Worm (Caenorhabditis elegans) whole organism, late embryonic: Measurements from ENCODE around the gene Y37D8A.29.

Experiments used
- C38D4.7 ChIP-seq: fragments of 200-800 bp; sonication (Bioruptor generic); optimal IDR thresholded peaks from 2 replicates; lab custom pipeline; 2018; ENCODE audit warnings: mild to moderate bottlenecking, missing genetic modification characterization, moderate library complexity, missing compliant biosample characterization
- K02D7.2 ChIP-seq: sonication (generic microtip); optimal IDR thresholded peaks from 2 replicates; lab custom pipeline; 2017; ENCODE audit warnings: mild to moderate bottlenecking, missing genetic modification characterization, missing compliant biosample characterization
- T23F11.4 ChIP-seq: fragments of 200-800 bp; sonication (Bioruptor generic); optimal IDR thresholded peaks from 2 replicates; lab custom pipeline; 2018; ENCODE audit warnings: mild to moderate bottlenecking, missing genetic modification characterization, missing compliant biosample characterization
- ahr-1 ChIP-seq: sonication (generic microtip); optimal IDR thresholded peaks from 2 replicates; lab custom pipeline; 2016; ENCODE audit warnings: missing genetic modification characterization, missing compliant biosample characterization
- ama-1 ChIP-seq: fragments of 150-350 bp; optimal IDR thresholded peaks from 2 replicates; lab custom pipeline; 2014
- ceh-2 ChIP-seq: sonication (generic microtip); optimal IDR thresholded peaks from 2 replicates; lab custom pipeline; 2016; ENCODE audit warnings: missing genotype, missing genetic modification characterization, missing compliant biosample characterization
- ceh-30 ChIP-seq: fragments of 150-350 bp; optimal IDR thresholded peaks from 2 replicates; lab custom pipeline; 2014; ENCODE audit warnings: missing biosample characterization, missing genetic modification characterization
- ceh-31 ChIP-seq: sonication (generic microtip); optimal IDR thresholded peaks from 2 replicates; lab custom pipeline; 2016; ENCODE audit warnings: missing genetic modification characterization, missing compliant biosample characterization
- ceh-34 ChIP-seq: sonication (generic microtip); optimal IDR thresholded peaks from 2 replicates; lab custom pipeline; 2016; ENCODE audit warnings: mild to moderate bottlenecking, missing genetic modification characterization, missing compliant biosample characterization
- ceh-48 ChIP-seq: sonication (generic microtip); optimal IDR thresholded peaks from 2 replicates; lab custom pipeline; 2016; ENCODE audit warnings: missing genetic modification characterization, inconsistent platforms, missing compliant biosample characterization
- ceh-6 ChIP-seq: fragments of 200-800 bp; sonication (Bioruptor generic); optimal IDR thresholded peaks from 2 replicates; lab custom pipeline; 2018; ENCODE audit warnings: mild to moderate bottlenecking, missing genetic modification characterization, missing compliant biosample characterization
- ceh-9 ChIP-seq: sonication (generic microtip); optimal IDR thresholded peaks from 2 replicates; lab custom pipeline; 2016; ENCODE audit warnings: mild to moderate bottlenecking, missing genetic modification characterization, inconsistent platforms, missing compliant biosample characterization
- che-1 ChIP-seq: sonication (generic microtip); optimal IDR thresholded peaks from 2 replicates; lab custom pipeline; 2016; ENCODE audit warnings: mild to moderate bottlenecking, missing genetic modification characterization, missing compliant biosample characterization
- ets-4 ChIP-seq: sonication (generic microtip); optimal IDR thresholded peaks from 2 replicates; lab custom pipeline; 2016; ENCODE audit warnings: missing genetic modification characterization, missing compliant biosample characterization
- fax-1 ChIP-seq: sonication (generic microtip); optimal IDR thresholded peaks from 2 replicates; lab custom pipeline; 2016; ENCODE audit warnings: missing genotype, missing genetic modification characterization, missing compliant biosample characterization
- fkh-10 ChIP-seq: fragments of 150-350 bp; optimal IDR thresholded peaks from 2 replicates; lab custom pipeline; 2014; ENCODE audit warnings: missing biosample characterization, missing genetic modification reagents, missing genetic modification characterization
- fkh-6 ChIP-seq: sonication (generic microtip); optimal IDR thresholded peaks from 2 replicates; lab custom pipeline; 2016; ENCODE audit warnings: missing genetic modification characterization, missing compliant biosample characterization
- gmeb-2 ChIP-seq: sonication (generic microtip); optimal IDR thresholded peaks from 2 replicates; lab custom pipeline; 2016; ENCODE audit warnings: missing genetic modification characterization, inconsistent platforms, missing compliant biosample characterization
- hlh-13 ChIP-seq: fragments of 200-800 bp; sonication (Bioruptor generic); optimal IDR thresholded peaks from 2 replicates; lab custom pipeline; 2018; ENCODE audit warnings: mild to moderate bottlenecking, missing genetic modification characterization, missing compliant biosample characterization
- hlh-30 ChIP-seq: sonication (generic microtip); optimal IDR thresholded peaks from 2 replicates; lab custom pipeline; 2017; ENCODE audit warnings: antibody characterized with exemption, missing genetic modification characterization, missing compliant biosample characterization; ENCODE audit not compliant: insufficient read depth
- hlh-8 ChIP-seq: sonication (generic microtip); optimal IDR thresholded peaks from 2 replicates; lab custom pipeline; 2016; ENCODE audit warnings: missing genotype, missing genetic modification characterization, missing compliant biosample characterization
- lin-11 ChIP-seq: fragments of 200-800 bp; sonication (Bioruptor generic); optimal IDR thresholded peaks from 2 replicates; lab custom pipeline; 2018; ENCODE audit warnings: mild to moderate bottlenecking, missing genetic modification characterization, missing compliant biosample characterization
- mec-3 ChIP-seq: sonication (generic microtip); optimal IDR thresholded peaks from 2 replicates; lab custom pipeline; 2016; ENCODE audit warnings: borderline replicate concordance, missing genetic modification characterization, missing compliant biosample characterization
- nfya-1 ChIP-seq: sonication (generic microtip); optimal IDR thresholded peaks from 2 replicates; lab custom pipeline; 2017; ENCODE audit warnings: missing genetic modification characterization, mild to moderate bottlenecking, missing compliant biosample characterization, antibody characterized with exemption, moderate library complexity
- nhr-11 ChIP-seq: fragments of 150-350 bp; optimal IDR thresholded peaks from 2 replicates; lab custom pipeline; 2014; ENCODE audit warnings: missing biosample characterization, missing genetic modification characterization
- odd-2 ChIP-seq: sonication (generic microtip); optimal IDR thresholded peaks from 2 replicates; lab custom pipeline; 2017; ENCODE audit warnings: antibody characterized with exemption, mild to moderate bottlenecking, missing genetic modification characterization, missing compliant biosample characterization
- pat-9 ChIP-seq: fragments of 200-800 bp; sonication (Bioruptor generic); optimal IDR thresholded peaks from 2 replicates; lab custom pipeline; 2018; ENCODE audit warnings: mild to moderate bottlenecking, missing genetic modification characterization, moderate library complexity, missing compliant biosample characterization
- pax-1 ChIP-seq: fragments of 150-350 bp; optimal IDR thresholded peaks from 2 replicates; lab custom pipeline; 2014; ENCODE audit warnings: missing biosample characterization, missing genetic modification characterization
- pha-4 ChIP-seq: fragments of 150-350 bp; optimal IDR thresholded peaks from 2 replicates; lab custom pipeline; 2018; ENCODE audit warnings: missing biosample characterization, missing genetic modification reagents, missing genetic modification characterization
- pqm-1 ChIP-seq: sonication (generic microtip); optimal IDR thresholded peaks from 2 replicates; lab custom pipeline; 2016; ENCODE audit warnings: missing genetic modification characterization, missing compliant biosample characterization
- ref-2 ChIP-seq: sonication (generic microtip); optimal IDR thresholded peaks from 2 replicates; lab custom pipeline; 2016; ENCODE audit warnings: missing genetic modification characterization, missing compliant biosample characterization
- rnt-1 ChIP-seq: sonication (generic microtip); optimal IDR thresholded peaks from 2 replicates; lab custom pipeline; 2016; ENCODE audit warnings: missing genetic modification characterization, missing compliant biosample characterization
- sox-4 ChIP-seq: sonication (generic microtip); optimal IDR thresholded peaks from 2 replicates; lab custom pipeline; 2017; ENCODE audit warnings: mild to moderate bottlenecking, missing genetic modification characterization, inconsistent platforms, missing compliant biosample characterization
- syd-9 ChIP-seq: sonication (generic microtip); optimal IDR thresholded peaks from 2 replicates; lab custom pipeline; 2016; ENCODE audit warnings: mild to moderate bottlenecking, missing genetic modification characterization, moderate library complexity, missing compliant biosample characterization
- tbx-2 ChIP-seq: sonication (generic microtip); optimal IDR thresholded peaks from 2 replicates; lab custom pipeline; 2016; ENCODE audit warnings: missing genetic modification characterization, missing compliant biosample characterization
- tbx-7 ChIP-seq: sonication (generic microtip); optimal IDR thresholded peaks from 2 replicates; lab custom pipeline; 2016; ENCODE audit warnings: missing genotype, missing genetic modification characterization, missing compliant biosample characterization
- unc-3 ChIP-seq, 2 experiments: fragments of 200-800 bp in 1 of 2; sonication (Bioruptor generic) in 1 of 2; sonication (generic microtip) in 1 of 2; conservative IDR thresholded peaks in 1 of 2; optimal IDR thresholded peaks in 1 of 2; 2 replicates each; pipeline versions ENCODE4 v1.3.6 to Lab custom; 2016 to 2022; ENCODE audit warnings: missing compliant biosample characterization in 2 of 2, missing genetic modification characterization in 2 of 2, missing genetic modification reagents in 1 of 2
- unc-42 ChIP-seq: sonication (generic microtip); optimal IDR thresholded peaks from 2 replicates; lab custom pipeline; 2016; ENCODE audit warnings: missing genotype, missing genetic modification characterization, missing compliant biosample characterization
- unc-55 ChIP-seq: sonication (generic microtip); optimal IDR thresholded peaks from 2 replicates; lab custom pipeline; 2017; ENCODE audit warnings: missing biosample characterization, missing genetic modification reagents, missing genetic modification characterization
- unc-86 ChIP-seq: sonication (generic microtip); optimal IDR thresholded peaks from 2 replicates; lab custom pipeline; 2016; ENCODE audit warnings: missing genetic modification characterization, missing compliant biosample characterization
- zip-5 ChIP-seq: sonication (generic microtip); optimal IDR thresholded peaks from 2 replicates; lab custom pipeline; 2016; ENCODE audit warnings: missing genetic modification characterization, missing compliant biosample characterization
- ztf-16 ChIP-seq: sonication (generic microtip); optimal IDR thresholded peaks from 2 replicates; lab custom pipeline; 2017; ENCODE audit warnings: missing genetic modification characterization, missing compliant biosample characterization

Gene Y37D8A.29

ce11 chrIII:12874606-12875066 lies 16.8 kb downstream of the Y37D8A.29 start, which contains the start of the genes mrg-1 and spcs-2 (continued):
- TF ChIP-seq ama-1 (lab: Kevin White, UChicago) (no peak), ceh-2 (tag; lab: Kevin White, UChicago) (peak; percentile 78), sox-4 (tag; lab: Kevin White, UChicago) (peak; percentile 69), fax-1 (tag; lab: Kevin White, UChicago) (peak; percentile 80), syd-9 (peak; percentile 47), odd-2 (tag; lab: Kevin White, UChicago) (peak; percentile 48), unc-86 (peak; percentile 86), unc-55 (GFP tag; lab: Kevin White, UChicago) (no peak), pax-1 (tag; lab: Kevin White, UChicago) (peak; percentile 10), ceh-48 (tag; lab: Kevin White, UChicago) (peak; percentile 50), rnt-1 (tag; lab: Kevin White, UChicago) (peak; percentile 81), C38D4.7 (GFP tag; lab: Kevin White, UChicago) (peak; percentile 48), ets-4 (tag; lab: Kevin White, UChicago) (peak; percentile 44), tbx-2 (tag; lab: Kevin White, UChicago) (peak; percentile 87), nfya-1 (peak; percentile 88), hlh-8 (tag; lab: Kevin White, UChicago) (peak; percentile 21), unc-42 (tag; lab: Kevin White, UChicago) (peak; percentile 58), pat-9 (peak; percentile 69), ztf-16 (tag; lab: Kevin White, UChicago) (peak; percentile 78), fkh-6 (tag; lab: Kevin White, UChicago) (peak; percentile 47), ahr-1 (tag; lab: Kevin White, UChicago) (peak; percentile 45), zip-5 (tag; lab: Kevin White, UChicago) (peak; percentile 60), nhr-11 (tag; lab: Kevin White, UChicago) (no peak), gmeb-2 (tag; lab: Kevin White, UChicago) (peak; percentile 62), che-1 (tag; lab: Kevin White, UChicago) (peak; percentile 59), tbx-7 (tag; lab: Kevin White, UChicago) (peak; percentile 34), ceh-9 (tag; lab: Kevin White, UChicago) (no peak), unc-3 (GFP tag; conservative IDR thresholded peaks at IDR 0.05; lab: Robert Waterston, UW) (peak; percentile 47; the same call in 1 of the 2 replicates), unc-3 (tag; optimal IDR thresholded peaks at IDR 0.05; lab: Kevin White, UChicago) (peak; percentile 68), lin-11 (peak; percentile 38), ceh-30 (tag; lab: Kevin White, UChicago) (peak; percentile 50), T23F11.4 (GFP tag; lab: Kevin White, UChicago) (peak; percentile 8), hlh-13 (GFP tag; lab: Kevin White, UChicago) (no peak), K02D7.2 (peak; percentile 84), fkh-10 (GFP tag; lab: Kevin White, UChicago) (no peak), ceh-6 (no peak), mec-3 (tag; lab: Kevin White, UChicago) (no peak), ref-2 (tag; lab: Kevin White, UChicago) (peak; percentile 80), pha-4 (no peak), pqm-1 (tag; lab: Kevin White, UChicago) (no peak), ceh-34 (peak; percentile 88)

DNA sequence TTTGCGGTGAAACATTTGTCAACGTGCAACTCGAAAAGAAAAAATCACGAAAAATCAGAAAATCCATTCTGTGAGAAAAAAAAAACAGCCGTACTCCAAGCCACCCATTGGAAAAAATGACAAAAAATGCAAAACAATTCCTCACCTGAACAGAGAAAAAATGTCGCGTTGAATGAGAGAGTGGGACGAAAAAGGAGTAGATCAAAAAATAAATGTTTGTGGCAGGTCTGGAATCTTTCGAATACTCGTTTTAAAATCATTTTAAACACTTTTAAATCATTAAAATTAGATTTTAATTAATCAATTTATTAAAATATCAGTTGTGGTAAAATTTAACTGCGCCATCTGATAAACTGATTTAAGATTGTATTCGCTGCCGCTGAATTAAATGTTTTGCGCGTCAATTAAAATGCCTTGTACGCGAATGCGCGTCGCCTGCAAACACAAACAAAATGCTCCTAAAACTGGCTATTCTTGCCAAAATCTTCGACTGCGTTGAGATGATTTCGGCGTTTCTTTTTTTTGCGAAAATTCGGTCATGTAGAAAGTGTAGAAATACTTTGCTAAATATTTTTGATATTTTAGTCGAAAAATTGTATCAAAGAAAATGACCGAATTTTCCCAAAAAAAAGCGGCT lies 21.3 kb downstream of the Y37D8A.29 start, which contains the start of gene Y37D8A.6:
Y37D8A.6 (minus strand) TSS at position 238 of the 637 bp plus-strand sequence.
- no peak for TF ChIP-seq ets-4 (tag; lab: Kevin White, UChicago)
- TF ChIP-seq unc-55 (GFP tag; lab: Kevin White, UChicago) = no peak
- no peak for TF ChIP-seq hlh-30 (tag; lab: Kevin White, UChicago)
- no peak for TF ChIP-seq fkh-10 (GFP tag; lab: Kevin White, UChicago)
- no peak for TF ChIP-seq ceh-31 (tag; lab: Kevin White, UChicago)
